Worm (Caenorhabditis elegans) whole organism, L3 larva: Measurements from ENCODE around the gene lgc-20.
A peak's percentile ranks its signal among the peaks of the same experiment; 100 is the strongest.

Experiments
- R02D3.7 ChIP-seq: fragments of 150-350 bp; optimal IDR thresholded peaks from 2 replicates; lab custom pipeline; 2014; ENCODE audit warnings: missing biosample characterization, missing genetic modification characterization
- ZK546.5 ChIP-seq: sonication (generic microtip); optimal IDR thresholded peaks from 2 replicates; lab custom pipeline; 2017; ENCODE audit warnings: missing biosample characterization, missing genetic modification characterization
- aly-2 ChIP-seq: fragments of 150-350 bp; optimal IDR thresholded peaks from 2 replicates; lab custom pipeline; 2014; ENCODE audit warnings: missing biosample characterization, missing genetic modification characterization
- ama-1 ChIP-seq: fragments of 150-350 bp; optimal IDR thresholded peaks from 2 replicates; lab custom pipeline; 2018
- ceh-16 ChIP-seq: sonication (generic microtip); optimal IDR thresholded peaks from 2 replicates; lab custom pipeline; 2017; ENCODE audit warnings: missing biosample characterization, missing genetic modification characterization
- ceh-28 ChIP-seq: fragments of 150-350 bp; optimal IDR thresholded peaks from 2 replicates; lab custom pipeline; 2014; ENCODE audit warnings: missing biosample characterization, missing genetic modification reagents, missing genetic modification characterization
- ceh-82 ChIP-seq: fragments of 150-350 bp; optimal IDR thresholded peaks from 2 replicates; lab custom pipeline; 2014; ENCODE audit warnings: missing biosample characterization, missing genetic modification characterization
- ceh-9 ChIP-seq: sonication (generic microtip); optimal IDR thresholded peaks from 2 replicates; lab custom pipeline; 2018; ENCODE audit warnings: missing biosample characterization, missing genetic modification characterization
- daf-12 ChIP-seq: fragments of 150-350 bp; optimal IDR thresholded peaks from 2 replicates; lab custom pipeline; 2014; ENCODE audit warnings: missing biosample characterization, missing genetic modification reagents, missing genetic modification characterization
- egl-27 ChIP-seq: sonication (generic microtip); optimal IDR thresholded peaks from 4 replicates; lab custom pipeline; 2017; ENCODE audit warnings: missing biosample characterization, missing genetic modification reagents, missing genetic modification characterization
- elt-1 ChIP-seq: fragments of 150-350 bp; optimal IDR thresholded peaks from 2 replicates; lab custom pipeline; 2014; ENCODE audit warnings: missing biosample characterization, missing genetic modification characterization
- elt-2 ChIP-seq: sonication (generic microtip); optimal IDR thresholded peaks from 2 replicates; lab custom pipeline; 2016; ENCODE audit warnings: missing genetic modification reagents, mild to moderate bottlenecking, missing genetic modification characterization, missing compliant biosample characterization
- elt-3 ChIP-seq, 3 experiments: fragments of 150-350 bp in 1 of 3; sonication (generic microtip) in 2 of 3; optimal IDR thresholded peaks; 2 replicates in 2 of 3; 4 replicates in 1 of 3; lab custom pipeline; 2014 to 2017; ENCODE audit warnings: missing biosample characterization in 3 of 3, missing genetic modification characterization in 3 of 3
- eor-1 ChIP-seq, 2 experiments: fragments of 150-350 bp; optimal IDR thresholded peaks; 2 replicates each; lab custom pipeline; 2014 to 2018; ENCODE audit warnings: missing biosample characterization in 2 of 2, missing genetic modification characterization in 2 of 2
- fkh-2 ChIP-seq: fragments of 150-350 bp; optimal IDR thresholded peaks from 2 replicates; lab custom pipeline; 2014; ENCODE audit warnings: missing biosample characterization, missing genetic modification reagents, missing genetic modification characterization
- fos-1 ChIP-seq: fragments of 150-350 bp; optimal IDR thresholded peaks from 2 replicates; lab custom pipeline; 2014; ENCODE audit warnings: missing biosample characterization, missing genetic modification characterization
- hmg-11 ChIP-seq: sonication (generic microtip); optimal IDR thresholded peaks from 2 replicates; lab custom pipeline; 2016; ENCODE audit warnings: missing genetic modification characterization, missing compliant biosample characterization
- jun-1 ChIP-seq: fragments of 150-350 bp; optimal IDR thresholded peaks from 2 replicates; lab custom pipeline; 2014; ENCODE audit warnings: missing biosample characterization, missing genetic modification reagents, missing genetic modification characterization
- lin-15B ChIP-seq: fragments of 150-350 bp; optimal IDR thresholded peaks from 2 replicates; lab custom pipeline; 2014; ENCODE audit warnings: missing biosample characterization, missing genetic modification characterization
- lin-39 ChIP-seq: fragments of 150-350 bp; optimal IDR thresholded peaks from 2 replicates; lab custom pipeline; 2018; ENCODE audit warnings: missing biosample characterization, missing genetic modification reagents, missing genetic modification characterization
- lsy-12 ChIP-seq: sonication (generic microtip); optimal IDR thresholded peaks from 2 replicates; lab custom pipeline; 2016; ENCODE audit warnings: mild to moderate bottlenecking, missing genetic modification characterization, missing compliant biosample characterization
- mdl-1 ChIP-seq: fragments of 150-350 bp; optimal IDR thresholded peaks from 2 replicates; lab custom pipeline; 2014; ENCODE audit warnings: missing biosample characterization, missing genetic modification characterization
- mml-1 ChIP-seq: fragments of 150-350 bp; sonication (generic microtip); optimal IDR thresholded peaks from 3 replicates; lab custom pipeline; 2014; ENCODE audit warnings: missing biosample characterization, missing genetic modification characterization
- nfya-1 ChIP-seq: sonication (generic microtip); optimal IDR thresholded peaks from 2 replicates; lab custom pipeline; 2017; ENCODE audit warnings: missing genetic modification characterization, mild to moderate bottlenecking, missing compliant biosample characterization, antibody characterized with exemption, moderate library complexity; ENCODE audit not compliant: insufficient read depth
- nhr-11 ChIP-seq: fragments of 150-350 bp; optimal IDR thresholded peaks from 2 replicates; lab custom pipeline; 2014; ENCODE audit warnings: missing biosample characterization, missing genetic modification characterization
- nhr-23 ChIP-seq: fragments of 150-350 bp; optimal IDR thresholded peaks from 2 replicates; lab custom pipeline; 2014; ENCODE audit warnings: missing biosample characterization, missing genetic modification reagents, missing genetic modification characterization
- nhr-25 ChIP-seq: sonication (generic microtip); optimal IDR thresholded peaks from 2 replicates; lab custom pipeline; 2017; ENCODE audit warnings: missing biosample characterization, missing genetic modification characterization
- nhr-28 ChIP-seq: fragments of 150-350 bp; optimal IDR thresholded peaks from 2 replicates; lab custom pipeline; 2014; ENCODE audit warnings: missing biosample characterization, missing genetic modification characterization
- nhr-43 ChIP-seq: sonication (generic microtip); optimal IDR thresholded peaks from 2 replicates; lab custom pipeline; 2016; ENCODE audit warnings: mild to moderate bottlenecking, missing genetic modification characterization, missing compliant biosample characterization; ENCODE audit not compliant: poor library complexity, severe bottlenecking
- nhr-67 ChIP-seq: fragments of 150-350 bp; optimal IDR thresholded peaks from 2 replicates; lab custom pipeline; 2014; ENCODE audit warnings: missing biosample characterization, missing genetic modification characterization
- nhr-77 ChIP-seq: fragments of 150-350 bp; optimal IDR thresholded peaks from 2 replicates; lab custom pipeline; 2014; ENCODE audit warnings: missing biosample characterization, missing genetic modification characterization
- pha-4 ChIP-seq: fragments of 150-350 bp; optimal IDR thresholded peaks from 2 replicates; lab custom pipeline; 2014; ENCODE audit warnings: missing biosample characterization, missing genetic modification reagents, missing genetic modification characterization
- pqm-1 ChIP-seq: fragments of 150-350 bp; optimal IDR thresholded peaks from 2 replicates; lab custom pipeline; 2017; ENCODE audit warnings: missing biosample characterization, missing genetic modification characterization, inconsistent platforms
- sea-2 ChIP-seq: fragments of 150-350 bp; sonication (generic microtip); optimal IDR thresholded peaks from 4 replicates; lab custom pipeline; 2014; ENCODE audit warnings: missing biosample characterization, missing genetic modification reagents, missing genetic modification characterization
- skn-1 ChIP-seq: fragments of 150-350 bp; optimal IDR thresholded peaks from 2 replicates; lab custom pipeline; 2014; ENCODE audit warnings: missing biosample characterization, missing genetic modification characterization
- snpc-4 ChIP-seq: fragments of 150-350 bp; optimal IDR thresholded peaks from 2 replicates; lab custom pipeline; 2014; ENCODE audit warnings: missing biosample characterization, missing genetic modification characterization
- tbx-2 ChIP-seq: sonication (generic microtip); optimal IDR thresholded peaks from 2 replicates; lab custom pipeline; 2016; ENCODE audit warnings: mild to moderate bottlenecking, missing genetic modification characterization, missing compliant biosample characterization
- unc-39 ChIP-seq: sonication (generic microtip); optimal IDR thresholded peaks from 4 replicates; lab custom pipeline; 2017; ENCODE audit warnings: missing biosample characterization, missing genetic modification characterization
- unc-62 ChIP-seq: fragments of 150-350 bp; sonication (generic microtip); optimal IDR thresholded peaks from 4 replicates; lab custom pipeline; 2014; ENCODE audit warnings: missing biosample characterization, missing genetic modification reagents, missing genetic modification characterization
- zag-1 ChIP-seq: fragments of 150-350 bp; optimal IDR thresholded peaks from 2 replicates; lab custom pipeline; 2014; ENCODE audit warnings: missing biosample characterization, missing genetic modification characterization
- ztf-11 ChIP-seq: fragments of 150-350 bp; optimal IDR thresholded peaks from 2 replicates; lab custom pipeline; 2014; ENCODE audit warnings: missing biosample characterization, missing genetic modification characterization
- ztf-4 ChIP-seq: fragments of 150-350 bp; optimal IDR thresholded peaks from 2 replicates; lab custom pipeline; 2014; ENCODE audit warnings: missing biosample characterization, missing genetic modification characterization

Gene lgc-20

DNA sequence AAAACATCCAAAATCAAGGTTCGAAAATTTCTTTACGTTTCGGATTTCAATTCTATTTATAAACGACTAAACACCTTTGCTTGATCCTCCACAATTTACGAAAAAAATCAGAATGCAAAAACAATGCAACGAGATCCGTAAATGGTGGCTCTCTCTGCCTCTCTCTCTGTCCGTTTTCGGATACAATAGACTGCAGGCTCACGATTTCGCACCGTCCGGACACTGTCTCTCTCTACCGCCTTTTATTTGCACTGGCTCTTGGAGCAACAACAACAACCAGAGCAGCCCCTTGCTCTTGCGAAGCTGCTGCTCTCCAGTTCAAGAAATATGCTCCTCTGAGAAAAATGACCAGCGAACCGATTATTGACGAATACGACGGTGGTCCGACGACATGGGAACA is 31.2 kb downstream of the lgc-20 start, which contains the start of gene T24F1.7:
Gene T24F1.7, plus strand, starts transcription at position 301 of the 400 bp plus-strand sequence.
- no peak for TF ChIP-seq lsy-12 (tag; lab: Kevin White, UChicago)
- no peak for TF ChIP-seq nhr-25 (tag; lab: Kevin White, UChicago)
- TF ChIP-seq tbx-2 (tag; lab: Kevin White, UChicago), result no peak
- TF ChIP-seq R02D3.7 (tag; lab: Kevin White, UChicago), result no peak
- no peak for TF ChIP-seq fos-1
- no peak for TF ChIP-seq egl-27 (tag; lab: Kevin White, UChicago)
- no peak for TF ChIP-seq ceh-16

DNA sequence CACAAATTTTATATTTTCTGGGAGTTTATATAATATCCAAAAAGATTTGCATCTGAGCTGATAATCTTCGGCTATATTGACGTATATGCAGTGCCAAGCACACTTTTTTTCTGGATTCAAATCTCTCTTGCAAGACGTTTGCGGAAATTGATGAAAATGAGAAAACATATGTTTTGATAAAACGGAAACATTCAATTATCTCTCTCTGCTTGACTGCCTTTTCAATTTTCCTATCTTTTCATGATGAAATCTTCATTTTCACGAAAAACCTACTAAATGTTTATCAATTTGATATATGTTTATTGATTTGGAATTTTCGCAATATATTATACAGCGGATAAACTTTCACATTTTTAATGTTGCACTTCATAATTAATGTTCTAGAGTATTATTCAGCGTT is 35.5 kb downstream of the lgc-20 start:
- no peak for TF ChIP-seq nhr-11
- no peak for TF ChIP-seq jun-1 (tag; lab: Kevin White, UChicago)
- TF ChIP-seq aly-2, result no peak
- TF ChIP-seq nfya-1, result no peak
- no peak for TF ChIP-seq daf-12
- no peak for TF ChIP-seq pha-4
- no peak for TF ChIP-seq skn-1 (tag; lab: Kevin White, UChicago)
- TF ChIP-seq elt-1 (tag; lab: Kevin White, UChicago), result no peak
- no peak for TF ChIP-seq eor-1 (tag; optimal IDR thresholded peaks at IDR 0.05; lab: Kevin White, UChicago)
- no peak for TF ChIP-seq pqm-1 (tag; lab: Kevin White, UChicago)
- no peak for TF ChIP-seq ZK546.5

DNA sequence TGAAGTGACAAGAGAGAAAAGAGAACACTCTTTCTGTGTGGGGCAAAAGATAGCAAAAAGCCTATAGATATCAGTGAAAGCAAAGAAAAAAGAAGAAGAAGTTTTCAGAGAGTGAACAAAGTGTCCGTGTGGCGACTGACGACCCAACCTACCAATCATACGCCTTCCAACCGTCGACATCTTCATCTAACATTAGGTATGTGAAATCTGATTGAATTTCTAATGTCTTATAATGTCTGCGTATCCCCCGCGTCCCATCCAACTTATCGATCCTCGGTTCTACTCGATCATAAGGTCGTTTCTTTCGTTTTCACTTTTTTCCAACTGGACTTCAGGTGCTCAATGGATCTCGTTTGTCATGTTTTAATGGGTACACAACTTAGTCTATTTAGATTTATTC is 36.1 kb downstream of the lgc-20 start:
- TF ChIP-seq ztf-11 (no peak), nfya-1 (peak; percentile 56), nhr-25 (tag; lab: Kevin White, UChicago) (peak; percentile 79), ceh-28 (no peak), nhr-23 (tag; lab: Kevin White, UChicago) (peak; percentile 26), unc-39 (no peak), mml-1 (no peak), nhr-67 (tag; lab: Kevin White, UChicago) (no peak), nhr-43 (tag; lab: Kevin White, UChicago) (no peak)
- TF ChIP-seq, all 47 proteins: peak for 3

DNA sequence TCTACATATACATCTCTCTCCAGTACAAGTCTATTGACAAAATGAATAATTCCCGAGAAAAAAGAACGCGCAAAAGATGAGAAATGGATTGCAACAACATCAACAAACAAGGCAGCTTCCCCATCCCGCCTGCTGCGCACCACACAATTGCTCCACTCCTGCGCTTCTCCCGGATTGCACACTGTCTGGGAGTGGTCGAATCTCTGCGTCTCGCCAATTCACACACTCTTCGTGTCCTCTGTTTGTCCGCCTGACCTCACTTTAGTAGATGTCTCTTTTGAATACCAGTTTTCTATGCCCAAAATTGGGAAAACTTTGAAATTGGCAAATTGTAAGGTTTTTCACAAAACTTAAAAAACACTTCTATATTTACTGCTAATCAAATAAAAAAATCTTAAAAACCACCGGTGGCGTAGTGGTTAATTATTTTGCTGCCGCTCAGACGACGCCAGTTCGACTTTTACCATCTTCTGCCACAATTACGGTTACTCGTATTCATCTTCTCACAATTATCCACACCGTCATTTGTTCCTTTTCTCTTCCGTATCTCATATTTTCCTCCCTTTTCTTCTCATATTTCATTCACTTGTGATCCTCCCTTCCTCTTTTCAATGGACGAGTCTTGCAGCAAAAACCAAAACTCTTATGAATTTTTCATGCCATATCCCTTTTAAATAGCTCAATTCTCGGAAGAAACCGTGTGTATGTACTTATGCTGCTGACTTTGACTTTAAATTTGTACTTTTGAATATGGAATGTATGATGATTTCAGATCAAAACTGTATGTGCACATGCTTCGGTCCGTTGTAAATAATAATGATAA is 37.6 kb downstream of the lgc-20 start, which contains the start of gene rsf-1:
Gene rsf-1, plus strand, starts transcription at position 773 of the 823 bp plus-strand sequence.
- TF ChIP-seq pqm-1 (tag; lab: Kevin White, UChicago), result no peak
- TF ChIP-seq daf-12, result no peak
- TF ChIP-seq nhr-11, result no peak
- no peak for TF ChIP-seq ceh-9 (tag; lab: Kevin White, UChicago)
- no peak for TF ChIP-seq zag-1 (tag; lab: Kevin White, UChicago)
- TF ChIP-seq elt-1 (tag; lab: Kevin White, UChicago), result no peak
- no peak for TF ChIP-seq aly-2
- no peak for TF ChIP-seq unc-62 (GFP tag; lab: Kevin White, UChicago)
- TF ChIP-seq ceh-82 (tag; lab: Kevin White, UChicago), result no peak
- no peak for TF ChIP-seq ceh-28
- peak; percentile 34 for TF ChIP-seq snpc-4 (tag; lab: Kevin White, UChicago)
- TF ChIP-seq hmg-11 (tag; lab: Kevin White, UChicago), result peak; percentile 29
- no peak for TF ChIP-seq ceh-16
- TF ChIP-seq jun-1 (tag; lab: Kevin White, UChicago), result no peak
- no peak for TF ChIP-seq lin-15B (tag; lab: Kevin White, UChicago)
- peak; percentile 44 for TF ChIP-seq lin-39 (tag; lab: Kevin White, UChicago)
- TF ChIP-seq mdl-1 (tag; lab: Kevin White, UChicago), result no peak
- TF ChIP-seq fkh-2 (tag; lab: Kevin White, UChicago), result no peak
- no peak for TF ChIP-seq eor-1 (tag; optimal IDR thresholded peaks at IDR 0.05; lab: Kevin White, UChicago)
- no peak for TF ChIP-seq ama-1 (lab: Kevin White, UChicago)
- TF ChIP-seq nfya-1, result peak; percentile 55
- TF ChIP-seq elt-3 (tag; optimal IDR thresholded peaks at IDR 0.05; lab: Kevin White, UChicago), result no peak
- peak; percentile 15 for TF ChIP-seq nhr-43 (tag; lab: Kevin White, UChicago)
- TF ChIP-seq ztf-11, result no peak
- TF ChIP-seq nhr-28, result no peak
- no peak for TF ChIP-seq nhr-25 (tag; lab: Kevin White, UChicago)
- peak; percentile 76 for TF ChIP-seq pha-4
- no peak for TF ChIP-seq skn-1 (tag; lab: Kevin White, UChicago)
- TF ChIP-seq nhr-23 (tag; lab: Kevin White, UChicago), result no peak
- no peak for TF ChIP-seq sea-2 (GFP tag; lab: Kevin White, UChicago)
- TF ChIP-seq R02D3.7 (tag; lab: Kevin White, UChicago), result no peak
- TF ChIP-seq mml-1, result no peak
- peak; percentile 15 for TF ChIP-seq elt-2 (tag; lab: Kevin White, UChicago)
- no peak for TF ChIP-seq nhr-77 (tag; lab: Kevin White, UChicago)
- TF ChIP-seq ztf-4 (tag; lab: Kevin White, UChicago), result no peak
